Worm (Caenorhabditis elegans): ENCODE measurements around the gene R52.5.

ce11 chrII:2112948-2113347 is 3.1 kb upstream of the R52.5 start, which contains the start of gene R52.6:
- TF ChIP-seq ceh-39 (tag; optimal IDR thresholded peaks at IDR 0.05) (no peak), unc-62 (GFP tag; optimal IDR thresholded peaks at IDR 0.05) (no peak), pha-4 (tag; optimal IDR thresholded peaks at IDR 0.05) (no peak), nhr-12 (tag; optimal IDR thresholded peaks at IDR 0.05) (no peak), blmp-1 (tag; optimal IDR thresholded peaks at IDR 0.05) (no peak), ztf-11 (tag; optimal IDR thresholded peaks at IDR 0.05) (no peak), hlh-1 (tag; optimal IDR thresholded peaks at IDR 0.05) (no peak), M03D4.4 (tag; optimal IDR thresholded peaks at IDR 0.05) (no peak), elt-3 (tag; optimal IDR thresholded peaks at IDR 0.05) (no peak), lsy-2 (tag; optimal IDR thresholded peaks at IDR 0.05) (no peak), lin-13 (tag; optimal IDR thresholded peaks at IDR 0.05) (no peak)

Data from whole organism, mixed stage, embryonic.